Worm (Caenorhabditis elegans): ENCODE results near the gene rnp-7.
A peak's percentile ranks its signal among the peaks of the same experiment; 100 is the strongest.

The rnp-7 gene

ce11 chrIII:7153747-7154238, 7.2 kb downstream of the rnp-7 start, which contains the start of gene ogt-1 (continued):
- peak; percentile 82 for TF ChIP-seq lin-13 (GFP tag; optimal IDR thresholded peaks at IDR 0.05)
- no peak for TF ChIP-seq efl-3 (GFP tag; optimal IDR thresholded peaks at IDR 0.05)
- peak; percentile 71 to 80 for TF ChIP-seq lin-35 (GFP tag; optimal IDR thresholded peaks at IDR 0.05)
- TF ChIP-seq skn-1 (tag; optimal IDR thresholded peaks at IDR 0.05) = peak; percentile 56
- no peak for TF ChIP-seq unc-62 (GFP tag; optimal IDR thresholded peaks at IDR 0.05)
- TF ChIP-seq lin-15B (tag; optimal IDR thresholded peaks at IDR 0.05) = no peak
- peak; percentile 70 for TF ChIP-seq isw-1 (GFP tag; IDR thresholded peaks at IDR 0.05)
- TF ChIP-seq zag-1 (tag; optimal IDR thresholded peaks at IDR 0.05) = peak; percentile 39
- peak; percentile 87 for TF ChIP-seq ztf-4 (tag; optimal IDR thresholded peaks at IDR 0.05)
- peak; percentile 33 for TF ChIP-seq dsc-1 (tag; optimal IDR thresholded peaks at IDR 0.05)
- peak; percentile 72 for TF ChIP-seq unc-86 (tag; optimal IDR thresholded peaks at IDR 0.05)
- TF ChIP-seq nhr-85 (tag) = peak; percentile 96
- TF ChIP-seq mdl-1 (tag; optimal IDR thresholded peaks at IDR 0.05) = peak in 1 of 2 experiments; percentile 79
- peak; percentile 80 for TF ChIP-seq xbp-1 (tag; optimal IDR thresholded peaks at IDR 0.05)
- TF ChIP-seq mep-1 (tag; optimal IDR thresholded peaks at IDR 0.05) = peak; percentile 93
- TF ChIP-seq fos-1 (tag; optimal IDR thresholded peaks at IDR 0.05) = peak; percentile 82
- TF ChIP-seq grh-1 (GFP tag; IDR thresholded peaks at IDR 0.05) = peak; percentile 69
- peak; percentile 61 for TF ChIP-seq fkh-10 (GFP tag; optimal IDR thresholded peaks at IDR 0.05)
- peak; percentile 84 for TF ChIP-seq tbx-2 (tag; optimal IDR thresholded peaks at IDR 0.05)
- peak; percentile 88 to 90 for TF ChIP-seq lsy-2 (tag; optimal IDR thresholded peaks at IDR 0.05)
- TF ChIP-seq elt-2 (tag; optimal IDR thresholded peaks at IDR 0.05) = peak; percentile 62
- TF ChIP-seq swsn-7 (tag; optimal IDR thresholded peaks at IDR 0.05) = peak; percentile 89

- TF ChIP-seq nhr-19 (GFP tag; conservative IDR thresholded peaks at IDR 0.05) (peak; percentile 26; the same call in 1 of the 2 replicates), grh-1 (GFP tag; IDR thresholded peaks at IDR 0.05) (peak; percentile 74), nhr-84 (tag; optimal IDR thresholded peaks at IDR 0.05) (no peak), lin-14 (GFP tag; optimal IDR thresholded peaks at IDR 0.05) (peak; percentile 51), nhr-71 (tag; optimal IDR thresholded peaks at IDR 0.05) (peak; percentile 23), lsy-2 (tag; optimal IDR thresholded peaks at IDR 0.05) (peak in 1 of 2 experiments; percentile 17), mep-1 (tag; optimal IDR thresholded peaks at IDR 0.05) (no peak), snu-23 (GFP tag; optimal IDR thresholded peaks at IDR 0.05) (peak; percentile 13), ets-5 (GFP tag; IDR thresholded peaks at IDR 0.05) (no peak), nhr-20 (tag; optimal IDR thresholded peaks at IDR 0.05) (peak; percentile 17), aly-2 (tag; optimal IDR thresholded peaks at IDR 0.05) (no peak), egl-27 (tag; optimal IDR thresholded peaks at IDR 0.05) (no peak)
Measured at ce11 chrIII:7152569-7152968, 8.4 kb downstream of the rnp-7 start.

DNA sequence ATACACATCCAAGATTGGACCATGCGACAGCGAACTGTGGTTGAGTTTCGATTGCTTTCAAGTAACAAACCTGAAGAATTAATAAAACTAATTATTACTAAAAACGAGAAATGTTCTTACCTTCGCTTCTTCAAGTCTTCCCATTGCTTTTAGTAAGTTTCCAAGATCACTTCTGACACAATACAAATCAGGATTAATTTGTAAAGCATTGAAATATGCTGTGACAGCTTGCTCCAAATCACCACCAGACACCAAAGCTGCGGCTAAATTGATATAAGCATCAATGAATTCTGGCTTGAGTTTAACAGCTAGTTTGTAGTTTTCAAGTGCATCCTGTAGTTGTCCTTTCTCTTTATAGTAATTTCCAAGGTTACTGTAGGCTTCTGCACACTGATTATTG, 10.8 kb downstream of the rnp-7 start:
- no peak for TF ChIP-seq efl-1 (optimal IDR thresholded peaks at IDR 0.05)
- TF ChIP-seq efl-1 (GFP tag; optimal IDR thresholded peaks at IDR 0.05 in 1 of 2) = no peak
- no peak for TF ChIP-seq mdl-1 (tag; optimal IDR thresholded peaks at IDR 0.05)
- no peak for TF ChIP-seq nhr-237 (tag; optimal IDR thresholded peaks at IDR 0.05)
- TF ChIP-seq unc-62 (GFP tag; optimal IDR thresholded peaks at IDR 0.05) = no peak
- TF ChIP-seq ama-1 (optimal IDR thresholded peaks at IDR 0.05) = no peak
- no peak for TF ChIP-seq ceh-63 (GFP tag; optimal IDR thresholded peaks at IDR 0.05)
- TF ChIP-seq lin-15B (tag; optimal IDR thresholded peaks at IDR 0.05) = no peak
- no peak for TF ChIP-seq fkh-10 (GFP tag; optimal IDR thresholded peaks at IDR 0.05)
- no peak for TF ChIP-seq alr-1 (tag; optimal IDR thresholded peaks at IDR 0.05; ENCODE audit: borderline replicate concordance)
- no peak for TF ChIP-seq ets-5 (GFP tag; IDR thresholded peaks at IDR 0.05)
- TF ChIP-seq nhr-12 (tag; optimal IDR thresholded peaks at IDR 0.05) = no peak
- no peak for TF ChIP-seq lsy-2 (tag; optimal IDR thresholded peaks at IDR 0.05)
- TF ChIP-seq F16B12.6 (tag; optimal IDR thresholded peaks at IDR 0.05) = no peak
- TF ChIP-seq irx-1 (tag; optimal IDR thresholded peaks at IDR 0.05) = no peak
- no peak for TF ChIP-seq ztf-4 (tag; optimal IDR thresholded peaks at IDR 0.05)
- TF ChIP-seq sptf-1 (tag; optimal IDR thresholded peaks at IDR 0.05) = no peak
